Worm (Caenorhabditis elegans): ENCODE measurements around the gene C30G4.2.

The C30G4.2 gene

DNA sequence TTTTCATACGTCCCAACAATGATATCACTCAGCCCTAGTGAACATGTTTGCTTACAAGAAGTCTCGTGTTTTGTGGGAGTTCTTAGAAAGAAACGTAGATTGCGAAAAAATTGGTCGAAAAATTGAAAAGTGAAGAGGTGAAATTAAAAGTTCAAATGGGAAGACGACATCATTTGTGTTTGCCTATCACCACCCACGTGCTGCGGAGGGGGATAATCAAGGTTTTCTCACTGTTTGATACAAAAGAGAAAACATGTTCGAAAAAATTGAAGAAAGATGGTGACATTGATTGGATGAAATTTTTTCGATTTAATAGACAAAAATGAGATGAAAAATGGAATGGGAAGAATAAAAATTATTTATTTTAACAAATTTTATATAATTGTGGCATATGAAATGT lies 25.1 kb upstream of the C30G4.2 start (continued):
- no peak for TF ChIP-seq fkh-8 (tag; optimal IDR thresholded peaks at IDR 0.05)
- TF ChIP-seq fkh-4 (tag; optimal IDR thresholded peaks at IDR 0.05; ENCODE audit: borderline replicate concordance) = no peak
- TF ChIP-seq elt-3 (tag; optimal IDR thresholded peaks at IDR 0.05) = peak in 1 of 6 experiments; percentile 75
- no peak for TF ChIP-seq unc-98 (GFP tag; IDR thresholded peaks at IDR 0.05)
- TF ChIP-seq dsc-1 (tag; optimal IDR thresholded peaks at IDR 0.05) = no peak
- no peak for TF ChIP-seq ceh-90 (tag; optimal IDR thresholded peaks at IDR 0.05)
- TF ChIP-seq nhr-12 (tag; optimal IDR thresholded peaks at IDR 0.05) = no peak
- TF ChIP-seq snpc-4 (tag; optimal IDR thresholded peaks at IDR 0.05) = no peak
- TF ChIP-seq nhr-85 (tag) = peak; percentile 78
- TF ChIP-seq lin-35 (GFP tag; optimal IDR thresholded peaks at IDR 0.05) = no peak
- no peak for TF ChIP-seq unc-130 (tag; optimal IDR thresholded peaks at IDR 0.05)
- no peak for TF ChIP-seq nhr-237 (tag; optimal IDR thresholded peaks at IDR 0.05)
- no peak for TF ChIP-seq swsn-7 (tag; optimal IDR thresholded peaks at IDR 0.05)
- peak; percentile 12 for TF ChIP-seq nhr-20 (tag; optimal IDR thresholded peaks at IDR 0.05)
- TF ChIP-seq elt-2 (tag; optimal IDR thresholded peaks at IDR 0.05) = no peak
- no peak for TF ChIP-seq mdl-1 (tag; optimal IDR thresholded peaks at IDR 0.05)
- TF ChIP-seq sox-4 (tag; optimal IDR thresholded peaks at IDR 0.05) = no peak
- TF ChIP-seq unc-86 (tag; optimal IDR thresholded peaks at IDR 0.05) = no peak
- TF ChIP-seq nhr-76 (tag; optimal IDR thresholded peaks at IDR 0.05) = no peak
- TF ChIP-seq ztf-4 (tag; optimal IDR thresholded peaks at IDR 0.05) = no peak
- no peak for TF ChIP-seq ztf-11 (tag; optimal IDR thresholded peaks at IDR 0.05)
- no peak for TF ChIP-seq nhr-11 (tag; optimal IDR thresholded peaks at IDR 0.05)
- TF ChIP-seq F16B12.6 (tag; optimal IDR thresholded peaks at IDR 0.05) = no peak
- TF ChIP-seq snu-23 (GFP tag; optimal IDR thresholded peaks at IDR 0.05) = peak; percentile 18
- TF ChIP-seq unc-62 (GFP tag; optimal IDR thresholded peaks at IDR 0.05) = no peak
- TF ChIP-seq C16A3.4 (tag; optimal IDR thresholded peaks at IDR 0.05) = no peak
- no peak for TF ChIP-seq lir-3 (tag; optimal IDR thresholded peaks at IDR 0.05; ENCODE audit: poor library complexity)
- no peak for TF ChIP-seq dpl-1 (GFP tag; optimal IDR thresholded peaks at IDR 0.05)
- TF ChIP-seq C04F5.9 (tag; optimal IDR thresholded peaks at IDR 0.05) = no peak
- no peak for TF ChIP-seq ceh-8 (GFP tag; optimal IDR thresholded peaks at IDR 0.05)
- TF ChIP-seq mab-9 (GFP tag; IDR thresholded peaks at IDR 0.05) = no peak
- TF ChIP-seq lin-14 (GFP tag; optimal IDR thresholded peaks at IDR 0.05) = peak; percentile 59
- TF ChIP-seq xbp-1 (tag; optimal IDR thresholded peaks at IDR 0.05) = no peak
- TF ChIP-seq egl-13 (tag; optimal IDR thresholded peaks at IDR 0.05) = no peak
- no peak for TF ChIP-seq mep-1 (tag; optimal IDR thresholded peaks at IDR 0.05)
- no peak for TF ChIP-seq alr-1 (tag; optimal IDR thresholded peaks at IDR 0.05; ENCODE audit: borderline replicate concordance)

- TF ChIP-seq lin-35 (GFP tag; optimal IDR thresholded peaks at IDR 0.05) (peak in 1 of 2 experiments; percentile 33), lin-39 (tag; optimal IDR thresholded peaks at IDR 0.05) (no peak), ama-1 (optimal IDR thresholded peaks at IDR 0.05) (no peak), tlp-1 (tag; optimal IDR thresholded peaks at IDR 0.05) (no peak), egl-13 (tag; optimal IDR thresholded peaks at IDR 0.05) (no peak), lin-14 (GFP tag; optimal IDR thresholded peaks at IDR 0.05) (peak; percentile 12), snu-23 (GFP tag; optimal IDR thresholded peaks at IDR 0.05) (no peak), nhr-19 (GFP tag; conservative IDR thresholded peaks at IDR 0.05) (no peak), grh-1 (GFP tag; IDR thresholded peaks at IDR 0.05) (no peak), elt-2 (tag; optimal IDR thresholded peaks at IDR 0.05) (peak; percentile 79)
These were observed 21.5 kb upstream of the C30G4.2 start for ce11 chrX:17066937-17067336.

ce11 chrX:17064820-17065219 lies 19.4 kb upstream of the C30G4.2 start:
- TF ChIP-seq tbx-2 (tag; optimal IDR thresholded peaks at IDR 0.05) (peak; percentile 33), lin-35 (GFP tag; optimal IDR thresholded peaks at IDR 0.05) (peak in 1 of 2 experiments; percentile 39), pqm-1 (tag; optimal IDR thresholded peaks at IDR 0.05) (no peak), ceh-90 (tag; optimal IDR thresholded peaks at IDR 0.05) (no peak), unc-86 (tag; optimal IDR thresholded peaks at IDR 0.05) (no peak), swsn-7 (tag; optimal IDR thresholded peaks at IDR 0.05) (no peak), fos-1 (tag; optimal IDR thresholded peaks at IDR 0.05) (no peak), nhr-77 (tag; optimal IDR thresholded peaks at IDR 0.05) (peak; percentile 22), sptf-1 (tag; optimal IDR thresholded peaks at IDR 0.05) (no peak), elt-2 (tag; optimal IDR thresholded peaks at IDR 0.05) (peak; percentile 76)

Measured in whole organism, L1 larva.